Worm (Caenorhabditis elegans) whole organism, L4 larva: ENCODE measurements around the gene Y45F10A.7.

ENCODE experiments used
- duxl-1 ChIP-seq: sonication (generic microtip); optimal IDR thresholded peaks from 2 replicates; lab custom pipeline; 2016; ENCODE audit warnings: mild to moderate bottlenecking, missing genetic modification characterization, moderate library complexity, missing compliant biosample characterization; ENCODE audit not compliant: poor library complexity
- nhr-76 ChIP-seq: fragments of 150-350 bp; optimal IDR thresholded peaks from 2 replicates; lab custom pipeline; 2014; ENCODE audit warnings: missing biosample characterization, missing genetic modification characterization

- TF ChIP-seq duxl-1 (tag; lab: Kevin White, UChicago) (no peak), nhr-76 (tag; lab: Kevin White, UChicago) (no peak)
Measured at ce11 chrIV:13487019-13487418, 5.4 kb upstream of the Y45F10A.7 start.
